Fruit fly (Drosophila melanogaster): ENCODE results near the gene U2af38.

The U2af38 gene

dm6 chr2L:273603-274002 is 20.9 kb downstream of the U2af38 start, which contains the start of the genes mbm and CG11555 (continued):
- TF ChIP-seq pan (optimal IDR thresholded peaks at IDR 0.05) (no peak), pan (GFP tag; optimal IDR thresholded peaks at IDR 0.05 in 1 of 2, IDR thresholded peaks at IDR 0.05 in 1 of 2) (no peak), run (tag; optimal IDR thresholded peaks at IDR 0.05) (peak; percentile 36), Med (GFP tag) (peak; percentile 61), Fer3 (tag; optimal IDR thresholded peaks at IDR 0.05) (peak; percentile 25), nmo (GFP tag; optimal IDR thresholded peaks at IDR 0.05) (peak; percentile 42), sug (tag; optimal IDR thresholded peaks at IDR 0.05) (peak; percentile 57), stwl (tag; optimal IDR thresholded peaks at IDR 0.05) (peak; percentile 8), CG6689 (GFP tag; IDR thresholded peaks at IDR 0.05) (no peak), CG11456 (GFP tag; IDR thresholded peaks at IDR 0.05) (no peak), CG18262 (tag; optimal IDR thresholded peaks at IDR 0.05) (peak; percentile 43), NK7.1 (GFP tag; optimal IDR thresholded peaks at IDR 0.05) (no peak), CG10267 (tag; optimal IDR thresholded peaks at IDR 0.05) (peak; percentile 6), lov (optimal IDR thresholded peaks at IDR 0.05) (no peak), lov (GFP tag; IDR thresholded peaks at IDR 0.05) (no peak), crol (GFP tag; IDR thresholded peaks at IDR 0.05) (no peak), CG8388 (GFP tag; optimal IDR thresholded peaks at IDR 0.05) (peak; percentile 13), Pdp1 (GFP tag; optimal IDR thresholded peaks at IDR 0.05) (no peak), CG17829 (tag; optimal IDR thresholded peaks at IDR 0.05) (peak; percentile 60), CG14710 (tag; optimal IDR thresholded peaks at IDR 0.05) (peak; percentile 55), CG15601 (tag; optimal IDR thresholded peaks at IDR 0.05) (peak; percentile 34), PHDP (tag; optimal IDR thresholded peaks at IDR 0.05) (peak; percentile 41), CG6272 (GFP tag; IDR thresholded peaks at IDR 0.05) (no peak), CG15696 (tag; optimal IDR thresholded peaks at IDR 0.05) (peak; percentile 1), CoRest (tag; optimal IDR thresholded peaks at IDR 0.05) (peak; percentile 60), scrt (GFP tag; optimal IDR thresholded peaks at IDR 0.05) (peak; percentile 64), CG2712 (tag; optimal IDR thresholded peaks at IDR 0.05) (peak; percentile 46), Xrp1 (GFP tag; IDR thresholded peaks at IDR 0.05) (no peak), Neu2 (GFP tag; optimal IDR thresholded peaks at IDR 0.05; ENCODE audit: borderline replicate concordance) (no peak), gcm (GFP tag; optimal IDR thresholded peaks at IDR 0.05) (peak; percentile 10), CG3281 (GFP tag; optimal IDR thresholded peaks at IDR 0.05) (peak; percentile 47), MBD-R2 (GFP tag; IDR thresholded peaks at IDR 0.05) (peak; percentile 74; the same call in 1 of the 2 replicates), Nf-YB (GFP tag; optimal IDR thresholded peaks at IDR 0.05) (peak; percentile 44), Mad (GFP tag; optimal IDR thresholded peaks at IDR 0.05) (no peak), dmrt11E (tag; optimal IDR thresholded peaks at IDR 0.05) (peak; percentile 38), CG13296 (GFP tag; optimal IDR thresholded peaks at IDR 0.05) (peak; percentile 40), ase (GFP tag; IDR thresholded peaks at IDR 0.05) (no peak), sr (GFP tag; IDR thresholded peaks at IDR 0.05) (no peak), btn (GFP tag; optimal IDR thresholded peaks at IDR 0.05) (no peak), CG9817 (tag; optimal IDR thresholded peaks at IDR 0.05) (peak; percentile 4), Doc2 (GFP tag; IDR thresholded peaks at IDR 0.05) (no peak), zen (tag; optimal IDR thresholded peaks at IDR 0.05) (peak; percentile 50), CG11695 (GFP tag; IDR thresholded peaks at IDR 0.05) (no peak), NfI (GFP tag; optimal IDR thresholded peaks at IDR 0.05) (peak; percentile 24), Xbp1 (GFP tag; optimal IDR thresholded peaks at IDR 0.05) (no peak), row (GFP tag; IDR thresholded peaks at IDR 0.05) (peak; percentile 80), p53 (GFP tag; optimal IDR thresholded peaks at IDR 0.05) (no peak), pzg (GFP tag; optimal IDR thresholded peaks at IDR 0.05) (peak; percentile 34), sob (GFP tag; IDR thresholded peaks at IDR 0.05) (no peak), CG30020 (tag; optimal IDR thresholded peaks at IDR 0.05) (peak; percentile 59), nerfin-1 (tag; optimal IDR thresholded peaks at IDR 0.05) (peak; percentile 36)
